Worm (Caenorhabditis elegans) whole organism, L2 larva: Measurements from ENCODE around the gene H20J04.9.

Source experiments
- C34F6.9 ChIP-seq: fragments of 150-350 bp; optimal IDR thresholded peaks from 2 replicates; lab custom pipeline; 2014; ENCODE audit warnings: missing biosample characterization, missing genetic modification characterization
- R02D3.7 ChIP-seq: fragments of 150-350 bp; optimal IDR thresholded peaks from 2 replicates; lab custom pipeline; 2014; ENCODE audit warnings: missing biosample characterization, missing genetic modification characterization
- Y55F3AM.14 ChIP-seq: fragments of 200-800 bp; sonication (Bioruptor generic); optimal IDR thresholded peaks from 2 replicates; lab custom pipeline; 2018; ENCODE audit warnings: mild to moderate bottlenecking, missing genetic modification characterization, missing compliant biosample characterization
- aly-2 ChIP-seq: fragments of 150-350 bp; optimal IDR thresholded peaks from 2 replicates; lab custom pipeline; 2014; ENCODE audit warnings: missing biosample characterization, missing genetic modification characterization
- ama-1 ChIP-seq: fragments of 150-350 bp; optimal IDR thresholded peaks from 2 replicates; lab custom pipeline; 2018; ENCODE audit warnings: inconsistent platforms
- ceh-16 ChIP-seq: fragments of 150-350 bp; optimal IDR thresholded peaks from 2 replicates; lab custom pipeline; 2014; ENCODE audit warnings: missing biosample characterization, missing genetic modification characterization
- ceh-82 ChIP-seq: fragments of 150-350 bp; optimal IDR thresholded peaks from 2 replicates; lab custom pipeline; 2014; ENCODE audit warnings: missing biosample characterization, missing genetic modification characterization
- dmd-4 ChIP-seq: sonication (generic microtip); optimal IDR thresholded peaks from 2 replicates; lab custom pipeline; 2017; ENCODE audit warnings: missing biosample characterization, missing genetic modification characterization
- egl-27 ChIP-seq: sonication (generic microtip); optimal IDR thresholded peaks from 3 replicates; lab custom pipeline; 2017; ENCODE audit warnings: missing biosample characterization, missing genetic modification reagents, missing genetic modification characterization
- fos-1 ChIP-seq: fragments of 150-350 bp; optimal IDR thresholded peaks from 2 replicates; lab custom pipeline; 2014; ENCODE audit warnings: missing biosample characterization, missing genetic modification characterization
- gmeb-1 ChIP-seq: fragments of 150-350 bp; optimal IDR thresholded peaks from 2 replicates; lab custom pipeline; 2014; ENCODE audit warnings: missing biosample characterization, missing genetic modification characterization
- lin-11 ChIP-seq: fragments of 150-350 bp; sonication (generic microtip); optimal IDR thresholded peaks from 2 replicates; lab custom pipeline; 2014; ENCODE audit warnings: missing biosample characterization, missing genetic modification characterization, inconsistent platforms, mixed read lengths
- lin-13 ChIP-seq: fragments of 150-350 bp; optimal IDR thresholded peaks from 2 replicates; lab custom pipeline; 2014; ENCODE audit warnings: missing biosample characterization, missing genetic modification reagents, missing genetic modification characterization
- lsy-2 ChIP-seq, 2 experiments: fragments of 150-350 bp in 1 of 2; sonication (generic microtip) in 1 of 2; optimal IDR thresholded peaks; 2 replicates each; lab custom pipeline; 2014 to 2017; ENCODE audit warnings: missing biosample characterization in 2 of 2, missing genetic modification characterization in 2 of 2
- mbf-1 ChIP-seq: sonication (generic microtip); optimal IDR thresholded peaks from 2 replicates; lab custom pipeline; 2017; ENCODE audit warnings: missing biosample characterization, missing genetic modification characterization
- mdl-1 ChIP-seq, 2 experiments: fragments of 150-350 bp in 1 of 2; sonication (generic microtip) in 1 of 2; optimal IDR thresholded peaks; 2 replicates each; lab custom pipeline; 2017; ENCODE audit warnings: missing biosample characterization in 2 of 2, missing genetic modification characterization in 2 of 2
- nhr-10 ChIP-seq: sonication (generic microtip); optimal IDR thresholded peaks from 2 replicates; lab custom pipeline; 2017; ENCODE audit warnings: missing biosample characterization, missing genetic modification characterization
- nhr-11 ChIP-seq: fragments of 150-350 bp; optimal IDR thresholded peaks from 2 replicates; lab custom pipeline; 2014; ENCODE audit warnings: missing biosample characterization, missing genetic modification characterization
- nhr-12 ChIP-seq: fragments of 150-350 bp; optimal IDR thresholded peaks from 2 replicates; lab custom pipeline; 2014; ENCODE audit warnings: missing biosample characterization, missing genetic modification characterization
- nhr-129 ChIP-seq: fragments of 150-350 bp; optimal IDR thresholded peaks from 2 replicates; lab custom pipeline; 2014; ENCODE audit warnings: missing biosample characterization, missing genetic modification characterization
- nhr-21 ChIP-seq: fragments of 150-350 bp; optimal IDR thresholded peaks from 2 replicates; lab custom pipeline; 2014; ENCODE audit warnings: missing biosample characterization, missing genetic modification characterization
- nhr-237 ChIP-seq: fragments of 150-350 bp; optimal IDR thresholded peaks from 2 replicates; lab custom pipeline; 2014; ENCODE audit warnings: missing biosample characterization, missing genetic modification characterization
- nhr-25 ChIP-seq: fragments of 150-350 bp; sonication (generic microtip); optimal IDR thresholded peaks from 3 replicates; lab custom pipeline; 2014; ENCODE audit warnings: missing biosample characterization, missing genetic modification characterization
- peb-1 ChIP-seq: fragments of 150-350 bp; optimal IDR thresholded peaks from 2 replicates; lab custom pipeline; 2014; ENCODE audit warnings: missing biosample characterization, missing genetic modification characterization
- sem-4 ChIP-seq: fragments of 150-350 bp; optimal IDR thresholded peaks from 2 replicates; lab custom pipeline; 2014; ENCODE audit warnings: missing biosample characterization, missing genetic modification reagents, missing genetic modification characterization
- skn-1 ChIP-seq: sonication (generic microtip); optimal IDR thresholded peaks from 2 replicates; lab custom pipeline; 2017; ENCODE audit warnings: missing biosample characterization, missing genetic modification characterization
- sma-3 ChIP-seq: sonication (generic microtip); optimal IDR thresholded peaks from 2 replicates; lab custom pipeline; 2016; ENCODE audit warnings: missing genetic modification reagents, missing genetic modification characterization, missing compliant biosample characterization
- sma-9 ChIP-seq, 2 experiments: fragments of 150-350 bp in 1 of 2; sonication (generic microtip) in 1 of 2; optimal IDR thresholded peaks; 2 replicates each; lab custom pipeline; 2014 to 2016; ENCODE audit warnings: missing genetic modification characterization in 2 of 2, mild to moderate bottlenecking in 1 of 2, missing biosample characterization in 1 of 2, missing compliant biosample characterization in 1 of 2, missing genetic modification reagents in 1 of 2, moderate library complexity in 1 of 2
- unc-39 ChIP-seq: fragments of 150-350 bp; optimal IDR thresholded peaks from 2 replicates; lab custom pipeline; 2014; ENCODE audit warnings: missing biosample characterization, missing genetic modification characterization
- unc-62 ChIP-seq: fragments of 150-350 bp; optimal IDR thresholded peaks from 2 replicates; lab custom pipeline; 2014; ENCODE audit warnings: missing biosample characterization, missing genetic modification reagents, missing genetic modification characterization
- zag-1 ChIP-seq: fragments of 150-350 bp; optimal IDR thresholded peaks from 2 replicates; lab custom pipeline; 2014; ENCODE audit warnings: missing biosample characterization, missing genetic modification characterization
- ztf-1 ChIP-seq: fragments of 200-800 bp; sonication (Bioruptor generic); conservative IDR thresholded peaks from 2 replicates; pipeline ENCODE4 v1.3.6; 2022; ENCODE audit warnings: missing genetic modification characterization, missing compliant biosample characterization
- ztf-4 ChIP-seq: fragments of 150-350 bp; optimal IDR thresholded peaks from 2 replicates; lab custom pipeline; 2014; ENCODE audit warnings: missing biosample characterization, missing genetic modification characterization

The H20J04.9 gene

DNA sequence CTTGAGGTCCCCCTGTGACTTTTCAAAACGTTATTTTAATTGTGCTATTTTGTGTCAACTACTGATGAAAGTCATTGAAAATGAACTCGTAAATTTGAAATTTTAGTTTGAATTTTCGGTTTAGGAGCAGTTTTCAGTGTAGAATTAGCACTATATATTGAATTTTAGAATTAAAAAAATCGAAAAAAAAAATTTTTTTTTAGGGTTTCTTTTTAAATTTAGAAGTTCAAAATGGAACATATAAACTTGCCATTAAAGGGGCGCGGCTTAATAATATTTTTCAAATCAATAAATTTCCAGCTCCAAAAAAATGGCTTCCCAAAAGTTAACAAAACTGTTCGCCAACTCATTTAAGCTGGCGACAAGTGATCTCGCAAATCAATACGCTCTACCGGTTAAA lies at the start of gene H20J04.9:
TSS of gene H20J04.9 (plus strand) at position 301 of the 400 bp plus-strand sequence.
- TF ChIP-seq nhr-10 (tag; lab: Kevin White, UChicago) = no peak
- TF ChIP-seq mbf-1 (tag; lab: Kevin White, UChicago) = no peak
- no peak for TF ChIP-seq fos-1
- no peak for TF ChIP-seq egl-27 (tag; lab: Kevin White, UChicago)
- no peak for TF ChIP-seq aly-2 (tag; lab: Kevin White, UChicago)

DNA sequence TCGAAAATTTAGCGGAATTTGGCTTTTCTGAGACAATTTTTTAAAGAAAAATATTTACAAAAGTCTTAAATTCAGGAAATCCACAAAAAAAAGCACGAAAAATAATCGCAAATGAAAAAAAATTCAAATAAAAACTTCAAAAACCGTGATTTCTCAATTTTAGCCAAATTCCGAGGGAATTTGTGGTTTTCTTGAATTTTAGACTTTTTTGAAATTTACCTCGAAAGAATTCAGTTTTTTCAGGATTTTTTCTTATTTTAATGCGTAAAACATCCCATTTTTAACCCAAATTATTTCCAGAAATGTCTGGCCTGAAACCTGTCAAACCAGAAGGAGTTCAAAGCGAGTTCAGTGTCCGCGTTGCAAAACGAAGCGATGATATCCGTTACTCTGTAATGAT lies 49.7 kb upstream of the H20J04.9 start, which contains the start of gene gtf-2F1:
TSS of gene gtf-2F1 (plus strand) at position 301 of the 400 bp plus-strand sequence.
- TF ChIP-seq unc-39 (tag; lab: Kevin White, UChicago) = no peak
- TF ChIP-seq ztf-4 (tag; lab: Kevin White, UChicago) = no peak
- no peak for TF ChIP-seq ztf-1 (GFP tag; lab: Robert Waterston, UW)
- no peak for TF ChIP-seq peb-1 (tag; lab: Kevin White, UChicago)
- TF ChIP-seq lin-13 (GFP tag; lab: Kevin White, UChicago) = no peak
- TF ChIP-seq lsy-2 (tag; optimal IDR thresholded peaks at IDR 0.05; lab: Kevin White, UChicago) = no peak
- no peak for TF ChIP-seq unc-62 (GFP tag; lab: Kevin White, UChicago)

DNA sequence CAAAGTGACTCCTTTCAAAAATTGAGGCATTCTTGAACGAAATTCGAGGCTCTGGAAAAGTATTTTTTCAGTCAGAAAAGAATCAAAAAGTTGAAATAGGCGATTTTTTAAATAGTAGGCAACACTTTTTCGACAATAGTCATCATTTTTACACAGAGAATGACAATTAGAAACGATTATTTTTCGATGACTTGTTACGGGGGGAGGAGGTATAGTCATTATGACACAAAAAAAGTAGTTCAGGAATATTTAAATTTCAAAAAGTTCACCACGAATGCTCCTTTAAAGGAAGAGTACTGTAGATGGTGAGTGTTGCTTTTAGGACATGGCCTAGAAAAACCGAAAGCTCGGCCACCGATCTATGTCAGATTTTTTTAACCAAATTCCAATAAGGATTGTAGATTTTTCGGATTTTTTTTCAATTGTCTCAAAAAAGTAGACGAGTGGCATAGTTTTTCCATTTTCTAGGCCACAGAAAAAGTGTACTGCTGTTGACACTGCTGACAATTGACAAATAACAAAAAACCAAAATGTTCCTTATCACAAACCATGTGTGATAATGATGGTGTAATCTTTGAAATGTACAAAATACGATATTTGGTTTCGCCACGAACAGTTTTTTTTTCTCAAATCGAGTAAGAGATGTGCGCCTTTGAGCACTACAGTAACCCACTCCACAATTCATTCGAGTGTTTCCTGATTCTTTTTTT lies 43.9 kb upstream of the H20J04.9 start, which contains the start of gene Y52E8A.3:
TSS of gene Y52E8A.3 (minus strand) at position 51 of the 710 bp plus-strand sequence.
- no peak for TF ChIP-seq sem-4 (tag; lab: Kevin White, UChicago)
- TF ChIP-seq ceh-16 (tag; lab: Kevin White, UChicago) = no peak
- TF ChIP-seq Y55F3AM.14 (GFP tag; lab: Kevin White, UChicago) = no peak
- no peak for TF ChIP-seq fos-1
- TF ChIP-seq nhr-10 (tag; lab: Kevin White, UChicago) = no peak
- TF ChIP-seq sma-3 (GFP tag; lab: Kevin White, UChicago) = no peak
- TF ChIP-seq, all 48 proteins: peak for 0

DNA sequence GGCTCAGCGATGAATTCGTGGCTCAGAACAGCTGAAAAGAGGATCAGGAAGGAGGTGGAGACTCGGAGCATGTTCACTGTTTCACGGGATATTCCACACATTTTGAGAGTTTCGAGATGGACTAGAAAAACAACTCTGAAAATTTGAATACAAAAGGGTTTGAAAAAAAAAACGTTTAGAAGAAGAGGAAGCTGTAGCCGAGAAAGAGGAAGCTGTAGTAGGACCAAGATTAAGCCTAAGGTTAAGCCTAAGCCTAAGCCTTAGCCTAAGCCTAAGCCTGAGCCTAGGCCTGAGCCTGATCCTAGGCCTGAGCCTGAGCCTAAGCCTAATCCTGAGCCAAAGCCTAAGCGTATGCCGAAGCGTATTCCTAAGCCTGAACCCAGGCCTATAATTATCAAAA lies 38.9 kb upstream of the H20J04.9 start, which contains the start of gene plep-1:
TSS of gene plep-1 (minus strand) at position 101 of the 400 bp plus-strand sequence.
- TF ChIP-seq dmd-4 (no peak), gmeb-1 (tag; lab: Kevin White, UChicago) (no peak), Y55F3AM.14 (GFP tag; lab: Kevin White, UChicago) (no peak), nhr-129 (tag; lab: Kevin White, UChicago) (no peak), sma-9 (GFP tag; optimal IDR thresholded peaks at IDR 0.05; lab: Kevin White, UChicago) (no peak), sma-9 (tag; optimal IDR thresholded peaks at IDR 0.05; lab: Kevin White, UChicago) (no peak), R02D3.7 (tag; lab: Kevin White, UChicago) (no peak), nhr-237 (tag; lab: Kevin White, UChicago) (no peak), fos-1 (no peak), C34F6.9 (tag; lab: Kevin White, UChicago) (no peak), lin-11 (no peak)

DNA sequence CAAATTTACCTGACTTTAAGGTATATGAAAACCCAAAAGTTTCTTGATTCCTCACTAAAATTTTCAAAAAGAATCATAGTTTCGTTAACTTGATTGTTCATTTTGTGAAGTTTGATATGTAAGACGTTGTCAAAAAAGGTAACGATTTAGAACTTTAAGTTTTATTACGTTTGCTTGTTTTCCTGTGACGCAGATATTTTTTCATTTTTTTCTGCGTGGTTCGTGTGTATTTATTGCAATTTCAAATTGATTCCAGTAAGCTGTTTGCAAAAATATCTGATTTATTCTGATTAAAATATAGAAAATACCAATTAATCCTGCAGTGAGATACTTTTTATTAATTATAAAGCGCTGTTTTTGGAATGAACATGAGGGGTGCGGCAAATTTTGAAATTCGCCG lies 35.0 kb upstream of the H20J04.9 start, which contains the start of gene srw-40:
TSS of gene srw-40 (minus strand) at position 101 of the 400 bp plus-strand sequence.
- TF ChIP-seq dmd-4 = no peak
- TF ChIP-seq R02D3.7 (tag; lab: Kevin White, UChicago) = no peak
- TF ChIP-seq lin-13 (GFP tag; lab: Kevin White, UChicago) = no peak
- no peak for TF ChIP-seq zag-1 (tag; lab: Kevin White, UChicago)
- no peak for TF ChIP-seq nhr-21 (tag; lab: Kevin White, UChicago)
- TF ChIP-seq lsy-2 (tag; optimal IDR thresholded peaks at IDR 0.05; lab: Kevin White, UChicago) = no peak
- no peak for TF ChIP-seq Y55F3AM.14 (GFP tag; lab: Kevin White, UChicago)
- no peak for TF ChIP-seq nhr-11 (tag; lab: Kevin White, UChicago)
- TF ChIP-seq ama-1 (lab: Kevin White, UChicago) = no peak
- TF ChIP-seq gmeb-1 (tag; lab: Kevin White, UChicago) = no peak
- no peak for TF ChIP-seq mdl-1 (tag; optimal IDR thresholded peaks at IDR 0.05; lab: Kevin White, UChicago)
- TF ChIP-seq nhr-237 (tag; lab: Kevin White, UChicago) = no peak
- no peak for TF ChIP-seq unc-62 (GFP tag; lab: Kevin White, UChicago)
- no peak for TF ChIP-seq skn-1
- no peak for TF ChIP-seq egl-27 (tag; lab: Kevin White, UChicago)
- TF ChIP-seq ztf-1 (GFP tag; lab: Robert Waterston, UW) = no peak
- no peak for TF ChIP-seq nhr-12 (tag; lab: Kevin White, UChicago)
- no peak for TF ChIP-seq ceh-82
- TF ChIP-seq nhr-25 (tag; lab: Kevin White, UChicago) = no peak
- TF ChIP-seq, all 48 proteins: peak for 0
